In genomic region chr3R:10212799-10213198, dm6 we compare ENCODE assay signal across 4 fruit fly cellular contexts.
A peak's percentile ranks its signal among the peaks of the same experiment; 100 is the strongest.
TF ChIP-seq lines count a peak whose summit lies in the region.

TSS of gene Timp (minus strand) at chr3R:10213007.

- no peak for TF ChIP-seq CTCF in whole organism, embryonic (GFP tag; optimal IDR thresholded peaks at IDR 0.05; lab: Kevin White, UChicago)

TF ChIP-seq in whole organism, adult, 20 proteins besides CTCF, POLR2A, EP300 and RAD21:
- no peak for TF ChIP-seq CG1620 (GFP tag; optimal IDR thresholded peaks at IDR 0.05; lab: Kevin White, UChicago)
- peak; percentile 30 for TF ChIP-seq bab1 (GFP tag; optimal IDR thresholded peaks at IDR 0.05; lab: Kevin White, UChicago)
- TF ChIP-seq Hr96 (GFP tag; optimal IDR thresholded peaks at IDR 0.05; lab: Kevin White, UChicago): peak; percentile 20
- no peak for TF ChIP-seq kay (GFP tag; lab: Kevin White, UChicago; ENCODE audit: borderline replicate concordance)
- no peak for TF ChIP-seq CG5204 (GFP tag; optimal IDR thresholded peaks at IDR 0.05; lab: Kevin White, UChicago)
- peak; percentile 54 for TF ChIP-seq CG12768 (GFP tag; optimal IDR thresholded peaks at IDR 0.05; lab: Kevin White, UChicago)
- TF ChIP-seq tj (GFP tag; optimal IDR thresholded peaks at IDR 0.05; lab: Kevin White, UChicago): peak; percentile 97
- no peak for TF ChIP-seq cnc (optimal IDR thresholded peaks at IDR 0.05; lab: Kevin White, UChicago)
- TF ChIP-seq ovo (GFP tag; optimal IDR thresholded peaks at IDR 0.05; lab: Kevin White, UChicago): no peak
- no peak for TF ChIP-seq Crg-1 (GFP tag; optimal IDR thresholded peaks at IDR 0.05; lab: Kevin White, UChicago)
- TF ChIP-seq toe (GFP tag; optimal IDR thresholded peaks at IDR 0.05; lab: Kevin White, UChicago): no peak
- TF ChIP-seq CG11617 (GFP tag; optimal IDR thresholded peaks at IDR 0.05; lab: Kevin White, UChicago): no peak
- no peak for TF ChIP-seq CG14711 (tag; optimal IDR thresholded peaks at IDR 0.05; lab: Kevin White, UChicago)
- no peak for TF ChIP-seq CG33017 (tag; optimal IDR thresholded peaks at IDR 0.05; lab: Kevin White, UChicago)
- peak; percentile 32 for TF ChIP-seq cic (GFP tag; optimal IDR thresholded peaks at IDR 0.05; lab: Kevin White, UChicago)
- TF ChIP-seq CG7045 (GFP tag; optimal IDR thresholded peaks at IDR 0.05; lab: Kevin White, UChicago): no peak
- no peak for TF ChIP-seq CG7101 (tag; optimal IDR thresholded peaks at IDR 0.05; lab: Kevin White, UChicago)
- TF ChIP-seq Clk (GFP tag; optimal IDR thresholded peaks at IDR 0.05; lab: Kevin White, UChicago): no peak
- peak; percentile 21 for TF ChIP-seq Mnt (GFP tag; optimal IDR thresholded peaks at IDR 0.05; lab: Kevin White, UChicago)
- no peak for TF ChIP-seq pad (GFP tag; optimal IDR thresholded peaks at IDR 0.05; lab: Kevin White, UChicago)

TF ChIP-seq in whole organism, embryonic, 481 proteins besides CTCF, POLR2A, EP300 and RAD21 (continues in another document):
- TF ChIP-seq CG10431 (GFP tag; optimal IDR thresholded peaks at IDR 0.05; lab: Kevin White, UChicago): no peak
- no peak for TF ChIP-seq prd (optimal IDR thresholded peaks at IDR 0.05; lab: Kevin White, UChicago)
- no peak for TF ChIP-seq prd (GFP tag; IDR thresholded peaks at IDR 0.05; lab: Robert Waterston, UW)
- TF ChIP-seq Hr39 (optimal IDR thresholded peaks at IDR 0.05; lab: Kevin White, UChicago): no peak
- TF ChIP-seq Dip3 (GFP tag; optimal IDR thresholded peaks at IDR 0.05; lab: Kevin White, UChicago): no peak
- no peak for TF ChIP-seq chn (GFP tag; optimal IDR thresholded peaks at IDR 0.05; lab: Kevin White, UChicago)
- no peak for TF ChIP-seq nmo (GFP tag; optimal IDR thresholded peaks at IDR 0.05; lab: Kevin White, UChicago)
- TF ChIP-seq chinmo (GFP tag; IDR thresholded peaks at IDR 0.05; lab: Robert Waterston, UW; ENCODE audit: partially characterized antibody): peak; percentile 33; the same call in 1 of the 4 replicates
- no peak for TF ChIP-seq kah (GFP tag; optimal IDR thresholded peaks at IDR 0.05; lab: Kevin White, UChicago)
- TF ChIP-seq CG18764 (GFP tag; optimal IDR thresholded peaks at IDR 0.05; lab: Kevin White, UChicago): no peak
- no peak for TF ChIP-seq B-H1 (GFP tag; IDR thresholded peaks at IDR 0.05; lab: Robert Waterston, UW)
- peak; percentile 25; the same call in 1 of the 3 replicates for TF ChIP-seq zen2 (GFP tag; IDR thresholded peaks at IDR 0.05; lab: Robert Waterston, UW; ENCODE audit: partially characterized antibody)
- TF ChIP-seq HmgD (GFP tag; optimal IDR thresholded peaks at IDR 0.05; lab: Kevin White, UChicago): no peak
- no peak for TF ChIP-seq CG11723 (GFP tag; optimal IDR thresholded peaks at IDR 0.05; lab: Kevin White, UChicago)
- TF ChIP-seq CG7786 (GFP tag; optimal IDR thresholded peaks at IDR 0.05; lab: Kevin White, UChicago): no peak
- TF ChIP-seq Eip74EF (GFP tag; optimal IDR thresholded peaks at IDR 0.05; lab: Kevin White, UChicago): no peak
- no peak for TF ChIP-seq CG4707 (GFP tag; optimal IDR thresholded peaks at IDR 0.05; lab: Kevin White, UChicago)
- TF ChIP-seq CG14860 (GFP tag; IDR thresholded peaks at IDR 0.05; lab: Robert Waterston, UW; ENCODE audit: partially characterized antibody): no peak
- TF ChIP-seq CG18619 (GFP tag; optimal IDR thresholded peaks at IDR 0.05; lab: Kevin White, UChicago): no peak
- no peak for TF ChIP-seq CG2202 (tag; optimal IDR thresholded peaks at IDR 0.05; lab: Kevin White, UChicago)
- no peak for TF ChIP-seq Dfd (GFP tag; optimal IDR thresholded peaks at IDR 0.05; lab: Kevin White, UChicago)
- TF ChIP-seq tup (GFP tag; optimal IDR thresholded peaks at IDR 0.05; lab: Kevin White, UChicago): no peak
- no peak for TF ChIP-seq Sox100B (GFP tag; optimal IDR thresholded peaks at IDR 0.05; lab: Kevin White, UChicago)
- TF ChIP-seq CG13894 (tag; optimal IDR thresholded peaks at IDR 0.05; lab: Kevin White, UChicago): no peak
- TF ChIP-seq CG17328 (GFP tag; IDR thresholded peaks at IDR 0.05; lab: Robert Waterston, UW): no peak

TF ChIP-seq in whole organism, prepupa, 60 proteins besides CTCF, POLR2A, EP300 and RAD21:
- TF ChIP-seq CG15336 (GFP tag; IDR thresholded peaks at IDR 0.05; lab: Robert Waterston, UW) (0 out of 2 replicates have a peak, but pooled peaks have one; percentile 35), Hr38 (GFP tag; optimal IDR thresholded peaks at IDR 0.05; lab: Kevin White, UChicago) (no peak), CG9139 (GFP tag; optimal IDR thresholded peaks at IDR 0.05; lab: Kevin White, UChicago) (peak; percentile 5), svp (GFP tag; lab: Kevin White, UChicago) (peak; percentile 62), Eip78C (GFP tag; lab: Kevin White, UChicago) (peak; percentile 77), eg (GFP tag; IDR thresholded peaks at IDR 0.05; lab: Robert Waterston, UW) (peak; percentile 53; the same call in 2 of the 3 replicates), CG10669 (GFP tag; optimal IDR thresholded peaks at IDR 0.05; lab: Kevin White, UChicago) (no peak), Eip75B (GFP tag; optimal IDR thresholded peaks at IDR 0.05; lab: Kevin White, UChicago) (no peak)

TF ChIP-seq in whole organism, pupa, 21 proteins besides CTCF, POLR2A, EP300 and RAD21:
- no peak for TF ChIP-seq CG15710 (tag; optimal IDR thresholded peaks at IDR 0.05; lab: Kevin White, UChicago)
- no peak for TF ChIP-seq Pif1A (GFP tag; optimal IDR thresholded peaks at IDR 0.05; lab: Kevin White, UChicago)
- peak; percentile 26; the same call in 1 of the 2 replicates for TF ChIP-seq CG12605 (GFP tag; IDR thresholded peaks at IDR 0.05; lab: Robert Waterston, UW)
- TF ChIP-seq CG8301 (tag; optimal IDR thresholded peaks at IDR 0.05; lab: Kevin White, UChicago): no peak
- peak; percentile 20; the same call in 1 of the 2 replicates for TF ChIP-seq Ets98B (GFP tag; IDR thresholded peaks at IDR 0.05; lab: Robert Waterston, UW)
- peak; percentile 39; the same call in 1 of the 2 replicates for TF ChIP-seq CG32121 (GFP tag; IDR thresholded peaks at IDR 0.05; lab: Robert Waterston, UW)
- TF ChIP-seq CG4496 (GFP tag; IDR thresholded peaks at IDR 0.05; lab: Robert Waterston, UW): peak; percentile 54; the same call in 1 of the 3 replicates
